Worm (Caenorhabditis elegans): Measurements from ENCODE around the gene W04H10.1.

Gene W04H10.1

ce11 chrII:602020-602419 lies 6.8 kb upstream of the W04H10.1 start, which contains the start of gene nhl-3:
nhl-3 (minus strand) TSS chrII:602120.
- TF ChIP-seq mbf-1 (tag; optimal IDR thresholded peaks at IDR 0.05) (no peak), blmp-1 (tag; optimal IDR thresholded peaks at IDR 0.05; ENCODE audit: insufficient read depth) (no peak), sma-9 (GFP tag; optimal IDR thresholded peaks at IDR 0.05) (no peak), sma-9 (tag; optimal IDR thresholded peaks at IDR 0.05) (no peak), fos-1 (tag; optimal IDR thresholded peaks at IDR 0.05) (no peak), lin-39 (tag; optimal IDR thresholded peaks at IDR 0.05) (no peak), ztf-11 (tag; optimal IDR thresholded peaks at IDR 0.05) (no peak), ztf-4 (tag; optimal IDR thresholded peaks at IDR 0.05) (no peak), nhr-6 (tag; optimal IDR thresholded peaks at IDR 0.05) (no peak), elt-3 (tag; optimal IDR thresholded peaks at IDR 0.05) (no peak), F13H6.1 (tag; optimal IDR thresholded peaks at IDR 0.05) (no peak), unc-62 (GFP tag; optimal IDR thresholded peaks at IDR 0.05) (no peak), R02D3.7 (tag; optimal IDR thresholded peaks at IDR 0.05) (no peak), lin-13 (GFP tag; optimal IDR thresholded peaks at IDR 0.05) (no peak), zag-1 (tag; optimal IDR thresholded peaks at IDR 0.05) (no peak), crh-2 (tag; optimal IDR thresholded peaks at IDR 0.05) (no peak), sem-4 (tag; optimal IDR thresholded peaks at IDR 0.05) (no peak), sma-3 (GFP tag; optimal IDR thresholded peaks at IDR 0.05) (no peak), ztf-1 (GFP tag; conservative IDR thresholded peaks at IDR 0.05) (no peak), Y55F3AM.14 (GFP tag; optimal IDR thresholded peaks at IDR 0.05) (no peak), nhr-11 (tag; optimal IDR thresholded peaks at IDR 0.05) (no peak)

- TF ChIP-seq egl-27 (tag; optimal IDR thresholded peaks at IDR 0.05) (no peak), mdl-1 (tag; optimal IDR thresholded peaks at IDR 0.05) (peak in 1 of 2 experiments; percentile 66), ztf-1 (GFP tag; conservative IDR thresholded peaks at IDR 0.05) (no peak), nhr-23 (tag; optimal IDR thresholded peaks at IDR 0.05) (no peak), lin-13 (GFP tag; optimal IDR thresholded peaks at IDR 0.05) (peak; percentile 45), peb-1 (tag; optimal IDR thresholded peaks at IDR 0.05) (no peak), skn-1 (tag; optimal IDR thresholded peaks at IDR 0.05) (no peak), ZK546.5 (tag; optimal IDR thresholded peaks at IDR 0.05) (no peak), lin-39 (tag; optimal IDR thresholded peaks at IDR 0.05) (peak; percentile 62), ztf-11 (tag; optimal IDR thresholded peaks at IDR 0.05) (no peak), unc-55 (GFP tag; optimal IDR thresholded peaks at IDR 0.05) (peak; percentile 84), Y55F3AM.14 (GFP tag; optimal IDR thresholded peaks at IDR 0.05) (no peak), nhr-10 (tag; optimal IDR thresholded peaks at IDR 0.05) (no peak), mab-5 (tag; optimal IDR thresholded peaks at IDR 0.05) (peak; percentile 79), ztf-4 (tag; optimal IDR thresholded peaks at IDR 0.05) (no peak), lsy-2 (tag; optimal IDR thresholded peaks at IDR 0.05) (peak in 1 of 2 experiments; percentile 77), sem-4 (tag; optimal IDR thresholded peaks at IDR 0.05) (peak; percentile 69), alr-1 (tag; optimal IDR thresholded peaks at IDR 0.05) (no peak), ama-1 (optimal IDR thresholded peaks at IDR 0.05) (no peak), crh-2 (tag; optimal IDR thresholded peaks at IDR 0.05) (peak; percentile 42), lin-11 (tag; optimal IDR thresholded peaks at IDR 0.05) (no peak), snpc-4 (tag; optimal IDR thresholded peaks at IDR 0.05) (peak; percentile 84), zag-1 (tag; optimal IDR thresholded peaks at IDR 0.05) (no peak), nhr-77 (tag; optimal IDR thresholded peaks at IDR 0.05) (no peak), F13H6.1 (tag; optimal IDR thresholded peaks at IDR 0.05) (peak; percentile 28), C34F6.9 (tag; optimal IDR thresholded peaks at IDR 0.05) (peak; percentile 92), gmeb-1 (tag; optimal IDR thresholded peaks at IDR 0.05) (peak; percentile 43), nhr-11 (tag; optimal IDR thresholded peaks at IDR 0.05) (no peak), nhr-12 (tag; optimal IDR thresholded peaks at IDR 0.05) (no peak), R02D3.7 (tag; optimal IDR thresholded peaks at IDR 0.05) (no peak), ceh-82 (tag; optimal IDR thresholded peaks at IDR 0.05) (no peak), blmp-1 (tag; optimal IDR thresholded peaks at IDR 0.05; ENCODE audit: insufficient read depth) (no peak), mbf-1 (tag; optimal IDR thresholded peaks at IDR 0.05) (no peak), nhr-237 (tag; optimal IDR thresholded peaks at IDR 0.05) (no peak), unc-39 (tag; optimal IDR thresholded peaks at IDR 0.05) (no peak), ceh-16 (tag; optimal IDR thresholded peaks at IDR 0.05) (no peak), nhr-6 (tag; optimal IDR thresholded peaks at IDR 0.05) (no peak), elt-1 (tag; optimal IDR thresholded peaks at IDR 0.05) (no peak), sma-9 (GFP tag; optimal IDR thresholded peaks at IDR 0.05) (peak; percentile 54), sma-9 (tag; optimal IDR thresholded peaks at IDR 0.05) (no peak), nhr-25 (tag; optimal IDR thresholded peaks at IDR 0.05) (peak; percentile 48), dmd-4 (tag; optimal IDR thresholded peaks at IDR 0.05) (no peak), aly-2 (tag; optimal IDR thresholded peaks at IDR 0.05) (no peak), fos-1 (tag; optimal IDR thresholded peaks at IDR 0.05) (peak; percentile 37), nhr-129 (tag; optimal IDR thresholded peaks at IDR 0.05) (peak; percentile 84), nhr-21 (tag; optimal IDR thresholded peaks at IDR 0.05) (no peak), unc-62 (GFP tag; optimal IDR thresholded peaks at IDR 0.05) (no peak), sma-3 (GFP tag; optimal IDR thresholded peaks at IDR 0.05) (no peak), elt-3 (tag; optimal IDR thresholded peaks at IDR 0.05) (no peak)
Measured at ce11 chrII:602969-603368, 5.9 kb upstream of the W04H10.1 start.
